Fruit fly (Drosophila melanogaster): ENCODE results near the gene Tsp86D.

dm6 chr3R:10842422-10842821, 26.1 kb upstream of the Tsp86D start:
- TF ChIP-seq ttk (optimal IDR thresholded peaks at IDR 0.05) (no peak), psq (optimal IDR thresholded peaks at IDR 0.05) (no peak), Myc (optimal IDR thresholded peaks at IDR 0.05) (no peak), h (optimal IDR thresholded peaks at IDR 0.05) (no peak), insv (optimal IDR thresholded peaks at IDR 0.05) (no peak), Sin3A (optimal IDR thresholded peaks at IDR 0.05) (no peak)

All from Kc167 (cell line).